Worm (Caenorhabditis elegans) whole organism, L4 larva: ENCODE measurements around the gene C34E7.3.

Experiments
- F49E8.2 ChIP-seq: sonication (generic microtip); optimal IDR thresholded peaks from 2 replicates; lab custom pipeline; 2016; ENCODE audit warnings: missing compliant biosample characterization, mild to moderate bottlenecking, missing genetic modification characterization, borderline replicate concordance
- Y75B8A.6 ChIP-seq: fragments of 200-800 bp; sonication (Bioruptor generic); IDR thresholded peaks from 2 replicates; pipeline ENCODE4 v1.3.6; 2022; ENCODE audit warnings: missing genetic modification reagents, missing genetic modification characterization, missing compliant biosample characterization
- aha-1 ChIP-seq: fragments of 150-350 bp; peaks from one replicate; lab custom pipeline; 2014; ENCODE audit warnings: missing biosample characterization, missing genetic modification characterization
- aly-2 ChIP-seq: sonication (generic microtip); optimal IDR thresholded peaks from 2 replicates; lab custom pipeline; 2018; ENCODE audit warnings: missing biosample characterization, missing genetic modification characterization
- arid-1 ChIP-seq: fragments of 200-800 bp; sonication (Bioruptor generic); conservative IDR thresholded peaks from 2 replicates; pipeline ENCODE4 v1.3.6; 2022; ENCODE audit warnings: missing genetic modification reagents, missing genetic modification characterization, missing compliant biosample characterization
- ceh-20 ChIP-seq: fragments of 200-800 bp; sonication (Bioruptor generic); IDR thresholded peaks from 2 replicates; pipeline ENCODE4 v1.3.6; 2022; ENCODE audit warnings: missing genetic modification reagents, missing genetic modification characterization, missing compliant biosample characterization
- ces-1 ChIP-seq: fragments of 150-350 bp; sonication (generic microtip); optimal IDR thresholded peaks from 4 replicates; lab custom pipeline; 2014; ENCODE audit warnings: missing biosample characterization, missing genetic modification reagents, missing genetic modification characterization
- daf-12 ChIP-seq: fragments of 150-350 bp; optimal IDR thresholded peaks from 2 replicates; lab custom pipeline; 2014; ENCODE audit warnings: missing biosample characterization, missing genetic modification reagents, missing genetic modification characterization
- dmd-8 ChIP-seq: fragments of 200-800 bp; sonication (Bioruptor generic); IDR thresholded peaks from 2 replicates; pipeline ENCODE4 v1.3.6; 2022; ENCODE audit warnings: missing genetic modification characterization, missing compliant biosample characterization
- duxl-1 ChIP-seq: sonication (generic microtip); optimal IDR thresholded peaks from 2 replicates; lab custom pipeline; 2016; ENCODE audit warnings: mild to moderate bottlenecking, missing genetic modification characterization, moderate library complexity, missing compliant biosample characterization; ENCODE audit not compliant: poor library complexity
- dve-1 ChIP-seq: sonication (generic microtip); optimal IDR thresholded peaks from 2 replicates; lab custom pipeline; 2017; ENCODE audit warnings: antibody characterized with exemption, mild to moderate bottlenecking, missing genetic modification characterization, missing compliant biosample characterization; ENCODE audit not compliant: insufficient read depth
- egl-43 ChIP-seq: fragments of 200-800 bp; sonication (Bioruptor generic); IDR thresholded peaks from 2 replicates; pipeline ENCODE4 v1.3.6; 2022; ENCODE audit warnings: missing genetic modification reagents, missing genetic modification characterization, missing compliant biosample characterization
- fkh-10 ChIP-seq: fragments of 150-350 bp; optimal IDR thresholded peaks from 2 replicates; lab custom pipeline; 2014; ENCODE audit warnings: missing biosample characterization, missing genetic modification reagents, missing genetic modification characterization
- hif-1 ChIP-seq, 2 experiments: sonication (generic microtip); optimal IDR thresholded peaks; 2 replicates each; lab custom pipeline; 2016 to 2017; ENCODE audit warnings: missing compliant biosample characterization in 2 of 2, missing genetic modification characterization in 2 of 2, missing genetic modification reagents in 2 of 2, missing genotype in 2 of 2, mild to moderate bottlenecking in 1 of 2
- jun-1 ChIP-seq: fragments of 150-350 bp; optimal IDR thresholded peaks from 2 replicates; lab custom pipeline; 2014; ENCODE audit warnings: missing biosample characterization, missing genetic modification reagents, missing genetic modification characterization
- lin-1 ChIP-seq: fragments of 200-800 bp; sonication (Bioruptor generic); IDR thresholded peaks from 2 replicates; pipeline ENCODE4 v1.3.6; 2022; ENCODE audit warnings: missing genetic modification reagents, missing genetic modification characterization, missing compliant biosample characterization
- lin-15B ChIP-seq: fragments of 150-350 bp; sonication (generic microtip); optimal IDR thresholded peaks from 3 replicates; lab custom pipeline; 2014; ENCODE audit warnings: missing biosample characterization, missing genetic modification characterization
- lin-29 ChIP-seq: fragments of 200-800 bp; sonication (Bioruptor generic); IDR thresholded peaks from 2 replicates; pipeline ENCODE4 v1.3.6; 2022; ENCODE audit warnings: missing genetic modification reagents, missing genetic modification characterization, missing compliant biosample characterization
- lin-38 ChIP-seq: fragments of 200-800 bp; sonication (Bioruptor generic); IDR thresholded peaks from 2 replicates; pipeline ENCODE4 v1.3.6; 2022; ENCODE audit warnings: missing genetic modification reagents, missing genetic modification characterization, missing compliant biosample characterization
- lin-39 ChIP-seq: fragments of 150-350 bp; optimal IDR thresholded peaks from 2 replicates; lab custom pipeline; 2014; ENCODE audit warnings: missing biosample characterization, missing genetic modification reagents, missing genetic modification characterization
- lir-3 ChIP-seq: sonication (generic microtip); optimal IDR thresholded peaks from 2 replicates; lab custom pipeline; 2016; ENCODE audit warnings: mild to moderate bottlenecking, missing genetic modification characterization, missing compliant biosample characterization
- lsy-2 ChIP-seq, 2 experiments: fragments of 150-350 bp in 1 of 2; sonication (generic microtip) in 1 of 2; optimal IDR thresholded peaks; 2 replicates each; lab custom pipeline; 2014 to 2017; ENCODE audit warnings: missing biosample characterization in 2 of 2, missing genetic modification characterization in 2 of 2
- madf-9 ChIP-seq: fragments of 200-800 bp; sonication (Bioruptor generic); conservative IDR thresholded peaks from 2 replicates; pipeline ENCODE4 v1.3.6; 2022; ENCODE audit warnings: missing genetic modification reagents, missing genetic modification characterization, missing compliant biosample characterization
- mep-1 ChIP-seq: fragments of 150-350 bp; sonication (generic microtip); optimal IDR thresholded peaks from 3 replicates; lab custom pipeline; 2014; ENCODE audit warnings: missing biosample characterization, missing genetic modification characterization
- nhr-10 ChIP-seq: fragments of 150-350 bp; optimal IDR thresholded peaks from 2 replicates; lab custom pipeline; 2014; ENCODE audit warnings: missing biosample characterization, missing genetic modification characterization
- nhr-102 ChIP-seq: sonication (generic microtip); optimal IDR thresholded peaks from 2 replicates; lab custom pipeline; 2016; ENCODE audit warnings: mild to moderate bottlenecking, missing genetic modification characterization, moderate library complexity, missing compliant biosample characterization
- nhr-25 ChIP-seq: sonication (generic microtip); optimal IDR thresholded peaks from 2 replicates; lab custom pipeline; 2017; ENCODE audit warnings: missing genetic modification characterization, mild to moderate bottlenecking, missing compliant biosample characterization, antibody characterized with exemption, moderate library complexity, borderline replicate concordance; ENCODE audit not compliant: insufficient read depth
- nhr-6 ChIP-seq: fragments of 150-350 bp; optimal IDR thresholded peaks from 2 replicates; lab custom pipeline; 2014; ENCODE audit warnings: missing biosample characterization, missing genetic modification characterization
- php-3 ChIP-seq: fragments of 200-800 bp; sonication (Bioruptor generic); IDR thresholded peaks from 2 replicates; pipeline ENCODE4 v1.3.6; 2022; ENCODE audit warnings: missing genetic modification reagents, missing genetic modification characterization, missing compliant biosample characterization
- rbr-2 ChIP-seq: sonication (generic microtip); optimal IDR thresholded peaks from 2 replicates; lab custom pipeline; 2016; ENCODE audit warnings: missing genotype, missing genetic modification characterization, missing compliant biosample characterization
- saeg-2 ChIP-seq: fragments of 200-800 bp; sonication (Bioruptor generic); IDR thresholded peaks from 2 replicates; pipeline ENCODE4 v1.3.6; 2022; ENCODE audit warnings: missing genetic modification reagents, missing genetic modification characterization, missing compliant biosample characterization
- set-16 ChIP-seq: fragments of 200-800 bp; sonication (Bioruptor generic); IDR thresholded peaks from 2 replicates; pipeline ENCODE4 v1.3.6; 2022; ENCODE audit warnings: missing genetic modification reagents, missing genetic modification characterization, missing compliant biosample characterization
- snpc-1.2 ChIP-seq: fragments of 200-800 bp; sonication (Bioruptor generic); IDR thresholded peaks from 2 replicates; pipeline ENCODE4 v1.3.6; 2022; ENCODE audit warnings: missing genetic modification reagents, missing genetic modification characterization, missing compliant biosample characterization
- spr-1 ChIP-seq: sonication (generic microtip); optimal IDR thresholded peaks from 2 replicates; lab custom pipeline; 2016; ENCODE audit warnings: mild to moderate bottlenecking, missing genetic modification characterization, missing compliant biosample characterization
- spr-3 ChIP-seq: fragments of 200-800 bp; sonication (Bioruptor generic); optimal IDR thresholded peaks from 2 replicates; lab custom pipeline; 2018; ENCODE audit warnings: mild to moderate bottlenecking, missing genetic modification characterization, missing compliant biosample characterization
- unc-130 ChIP-seq: sonication (generic microtip); optimal IDR thresholded peaks from 2 replicates; lab custom pipeline; 2016; ENCODE audit warnings: missing genetic modification reagents, missing genetic modification characterization, missing compliant biosample characterization
- unc-39 ChIP-seq: sonication (generic microtip); optimal IDR thresholded peaks from 2 replicates; lab custom pipeline; 2017; ENCODE audit warnings: missing biosample characterization, missing genetic modification characterization
- unc-62 ChIP-seq, 3 experiments: fragments of 150-350 bp in 1 of 3; sonication (generic microtip); optimal IDR thresholded peaks in 2 of 3; peaks in 1 of 3; 1 replicate in 1 of 3; 2 replicates in 2 of 3; lab custom pipeline; 2014 to 2017; ENCODE audit warnings: missing biosample characterization in 3 of 3, missing genetic modification characterization in 3 of 3, missing genetic modification reagents in 3 of 3, missing genotype in 1 of 3
- zfp-3 ChIP-seq: fragments of 200-800 bp; sonication (Bioruptor generic); conservative IDR thresholded peaks from 2 replicates; pipeline ENCODE4 v1.3.6; 2022; ENCODE audit warnings: missing genetic modification reagents, missing genetic modification characterization, missing compliant biosample characterization
- zip-11 ChIP-seq: fragments of 200-800 bp; sonication (Bioruptor generic); IDR thresholded peaks from 2 replicates; pipeline ENCODE4 v1.3.6; 2022; ENCODE audit warnings: missing genetic modification characterization, missing compliant biosample characterization
- zip-2 ChIP-seq: fragments of 150-350 bp; optimal IDR thresholded peaks from 2 replicates; lab custom pipeline; 2014; ENCODE audit warnings: missing biosample characterization, missing genetic modification characterization
- ztf-7 ChIP-seq: fragments of 150-350 bp; optimal IDR thresholded peaks from 2 replicates; lab custom pipeline; 2014; ENCODE audit warnings: missing biosample characterization, missing genetic modification characterization

C34E7.3 gene

ce11 chrX:12951175-12951574, 21.1 kb downstream of the C34E7.3 start:
- TF ChIP-seq lin-29 (no peak), dmd-8 (GFP tag; lab: Robert Waterston, UW) (no peak), nhr-10 (tag; lab: Kevin White, UChicago) (no peak), nhr-25 (tag; lab: Kevin White, UChicago) (no peak), aha-1 (tag; lab: Kevin White, UChicago) (peak; percentile 59)

ce11 chrX:12958897-12959296, 28.8 kb downstream of the C34E7.3 start:
- TF ChIP-seq fkh-10 (GFP tag; lab: Kevin White, UChicago) (peak; percentile 61), nhr-6 (tag; lab: Kevin White, UChicago) (no peak)

- TF ChIP-seq set-16 (no peak), lir-3 (tag; lab: Kevin White, UChicago) (no peak), F49E8.2 (tag; lab: Kevin White, UChicago) (no peak), ztf-7 (tag; lab: Kevin White, UChicago) (no peak), unc-130 (GFP tag; lab: Kevin White, UChicago) (no peak), daf-12 (tag; lab: Kevin White, UChicago) (no peak), zip-2 (no peak), saeg-2 (GFP tag; lab: Robert Waterston, UW) (no peak), zip-11 (no peak)
Observed at ce11 chrX:12965163-12965562, 35.1 kb downstream of the C34E7.3 start, which contains the start of gene frpr-2. Gene frpr-2 (plus strand): TSS chrX:12965463.

ce11 chrX:12967037-12967436, 37.0 kb downstream of the C34E7.3 start:
- peak; percentile 69 for TF ChIP-seq snpc-1.2 (GFP tag; lab: Robert Waterston, UW)

ce11 chrX:12975595-12976089, 45.6 kb downstream of the C34E7.3 start, which contains the start of gene ppk-3:
Gene ppk-3 (minus strand): TSS chrX:12975645.
- TF ChIP-seq arid-1, result 0 out of 2 replicates have a peak, but pooled peaks have one; percentile 30
- no peak for TF ChIP-seq set-16
- peak; percentile 75 for TF ChIP-seq dve-1 (tag; lab: Kevin White, UChicago)
- peak; percentile 96 for TF ChIP-seq lin-38 (GFP tag; lab: Robert Waterston, UW)
- no peak for TF ChIP-seq snpc-1.2 (GFP tag; lab: Robert Waterston, UW)
- no peak for TF ChIP-seq jun-1 (tag; lab: Kevin White, UChicago)
- 0 out of 2 replicates have a peak, but pooled peaks have one; percentile 13 for TF ChIP-seq lin-1
- TF ChIP-seq madf-9, result 0 out of 2 replicates have a peak, but pooled peaks have one; percentile 11
- no peak for TF ChIP-seq aly-2 (tag; lab: Kevin White, UChicago)
- peak; percentile 13 for TF ChIP-seq nhr-102 (tag; lab: Kevin White, UChicago)
- TF ChIP-seq spr-1 (tag; lab: Kevin White, UChicago), result peak; percentile 9
- no peak for TF ChIP-seq zfp-3 (GFP tag; lab: Robert Waterston, UW)
- peak; percentile 25 for TF ChIP-seq duxl-1
- TF ChIP-seq Y75B8A.6 (GFP tag; lab: Robert Waterston, UW), result no peak
- TF ChIP-seq unc-39, result no peak
- TF ChIP-seq hif-1 (tag; optimal IDR thresholded peaks at IDR 0.05; lab: Kevin White, UChicago), result peak in 1 of 2 experiments; percentile 46
- TF ChIP-seq ceh-20 (GFP tag; lab: Robert Waterston, UW), result peak; percentile 24; the same call in 1 of the 2 replicates
- TF ChIP-seq lin-39 (tag; lab: Kevin White, UChicago), result no peak
- TF ChIP-seq lin-15B, result no peak
- no peak for TF ChIP-seq egl-43
- no peak for TF ChIP-seq ztf-7 (tag; lab: Kevin White, UChicago)
- TF ChIP-seq spr-3 (GFP tag; lab: Kevin White, UChicago), result no peak
- TF ChIP-seq unc-62 (GFP tag; optimal IDR thresholded peaks at IDR 0.05 in 1 of 2; lab: Kevin White, UChicago), result peak in 1 of 2 experiments; percentile 79
- no peak for TF ChIP-seq unc-62 (tag; optimal IDR thresholded peaks at IDR 0.05; lab: Kevin White, UChicago)
- peak; percentile 8 to 81 for TF ChIP-seq lsy-2 (tag; optimal IDR thresholded peaks at IDR 0.05; lab: Kevin White, UChicago)
- TF ChIP-seq lin-29, result 0 out of 2 replicates have a peak, but pooled peaks have one; percentile 21
- peak; percentile 62 for TF ChIP-seq rbr-2 (tag; lab: Kevin White, UChicago)
- TF ChIP-seq php-3 (GFP tag; lab: Robert Waterston, UW), result no peak
- peak; percentile 79 for TF ChIP-seq mep-1
- TF ChIP-seq ces-1 (GFP tag; lab: Kevin White, UChicago), result no peak
